Worm (Caenorhabditis elegans): ENCODE measurements around the gene str-155.

The str-155 gene

ce11 chrIV:4960623-4961022 lies 44.8 kb downstream of the str-155 start, which contains the start of gene str-164:
Gene str-164 (plus strand): TSS chrIV:4960735.
- no peak for TF ChIP-seq efl-1 (optimal IDR thresholded peaks at IDR 0.05)
- TF ChIP-seq efl-1 (GFP tag; optimal IDR thresholded peaks at IDR 0.05 in 1 of 2): peak in 1 of 2 experiments; percentile 76
- no peak for TF ChIP-seq lsy-2 (tag; optimal IDR thresholded peaks at IDR 0.05)

- TF ChIP-seq jun-1 (tag; optimal IDR thresholded peaks at IDR 0.05) (no peak), tbx-2 (tag; optimal IDR thresholded peaks at IDR 0.05) (no peak), xbp-1 (tag; optimal IDR thresholded peaks at IDR 0.05) (no peak), zip-4 (GFP tag; optimal IDR thresholded peaks at IDR 0.05) (no peak), alr-1 (tag; optimal IDR thresholded peaks at IDR 0.05; ENCODE audit: borderline replicate concordance) (no peak), nhr-28 (tag; optimal IDR thresholded peaks at IDR 0.05) (no peak), ztf-11 (tag; optimal IDR thresholded peaks at IDR 0.05) (no peak), dsc-1 (tag; optimal IDR thresholded peaks at IDR 0.05) (no peak)
These were observed 48.0 kb downstream of the str-155 start, which contains the start of gene txt-3 for ce11 chrIV:4963834-4964233. Gene txt-3 (plus strand): TSS chrIV:4963958.
